Worm (Caenorhabditis elegans) whole organism, young adult: ENCODE measurements around the gene twk-32.

ENCODE experiments used
- F33H1.4 ChIP-seq: fragments of 200-800 bp; sonication (Bioruptor generic); IDR thresholded peaks from 2 replicates; pipeline ENCODE4 v1.3.6; 2022; ENCODE audit warnings: missing genetic modification reagents, missing genetic modification characterization, missing compliant biosample characterization
- F55B11.4 ChIP-seq: sonication (generic microtip); optimal IDR thresholded peaks from 2 replicates; lab custom pipeline; 2016; ENCODE audit warnings: missing compliant biosample characterization, missing genetic modification characterization, borderline replicate concordance; ENCODE audit not compliant: insufficient read depth
- F57C9.4 ChIP-seq: sonication (generic microtip); optimal IDR thresholded peaks from 2 replicates; lab custom pipeline; 2017; ENCODE audit warnings: mild to moderate bottlenecking, missing genetic modification characterization, missing compliant biosample characterization
- K12H6.12 ChIP-seq: fragments of 200-800 bp; sonication (Bioruptor generic); optimal IDR thresholded peaks from 2 replicates; lab custom pipeline; 2018; ENCODE audit warnings: mild to moderate bottlenecking, missing genetic modification characterization, missing compliant biosample characterization
- T26A5.8 ChIP-seq: sonication (generic microtip); optimal IDR thresholded peaks from 2 replicates; lab custom pipeline; 2016; ENCODE audit warnings: missing genetic modification characterization, missing compliant biosample characterization
- Y79H2A.3 ChIP-seq: fragments of 200-800 bp; sonication (Bioruptor generic); conservative IDR thresholded peaks from 2 replicates; pipeline ENCODE4 v1.3.6; 2022; ENCODE audit warnings: missing genetic modification reagents, missing genetic modification characterization, missing compliant biosample characterization
- dpl-1 ChIP-seq: fragments of 150-350 bp; optimal IDR thresholded peaks from 2 replicates; lab custom pipeline; 2014; ENCODE audit warnings: missing biosample characterization, missing genetic modification reagents, missing genetic modification characterization
- efl-1 ChIP-seq: fragments of 150-350 bp; optimal IDR thresholded peaks from 2 replicates; lab custom pipeline; 2014; ENCODE audit warnings: missing biosample characterization, missing genetic modification reagents, missing genetic modification characterization
- egl-18 ChIP-seq: fragments of 200-800 bp; sonication (Bioruptor generic); IDR thresholded peaks from 2 replicates; pipeline ENCODE4 v1.3.6; 2022; ENCODE audit warnings: missing genetic modification reagents, missing genetic modification characterization, missing compliant biosample characterization
- egl-44 ChIP-seq: fragments of 200-800 bp; sonication (Bioruptor generic); IDR thresholded peaks from 2 replicates; pipeline ENCODE4 v1.3.6; 2022; ENCODE audit warnings: missing genetic modification reagents, missing genetic modification characterization, missing compliant biosample characterization
- lsy-27 ChIP-seq: sonication (generic microtip); optimal IDR thresholded peaks from 2 replicates; lab custom pipeline; 2017; ENCODE audit warnings: missing genetic modification characterization, mild to moderate bottlenecking, missing compliant biosample characterization, antibody characterized with exemption, missing genotype, borderline replicate concordance; ENCODE audit not compliant: insufficient read depth
- nhr-27 ChIP-seq: fragments of 200-800 bp; sonication (Bioruptor generic); optimal IDR thresholded peaks from 2 replicates; lab custom pipeline; 2018; ENCODE audit warnings: mild to moderate bottlenecking, missing genetic modification characterization, moderate library complexity, missing compliant biosample characterization
- sdz-38 ChIP-seq: sonication (generic microtip); optimal IDR thresholded peaks from 2 replicates; lab custom pipeline; 2016; ENCODE audit warnings: missing genotype, missing genetic modification characterization, missing compliant biosample characterization
- ztf-6 ChIP-seq: fragments of 200-800 bp; sonication (Bioruptor generic); IDR thresholded peaks from 2 replicates; pipeline ENCODE4 v1.3.6; 2022; ENCODE audit warnings: missing genetic modification reagents, missing genetic modification characterization, missing compliant biosample characterization

DNA sequence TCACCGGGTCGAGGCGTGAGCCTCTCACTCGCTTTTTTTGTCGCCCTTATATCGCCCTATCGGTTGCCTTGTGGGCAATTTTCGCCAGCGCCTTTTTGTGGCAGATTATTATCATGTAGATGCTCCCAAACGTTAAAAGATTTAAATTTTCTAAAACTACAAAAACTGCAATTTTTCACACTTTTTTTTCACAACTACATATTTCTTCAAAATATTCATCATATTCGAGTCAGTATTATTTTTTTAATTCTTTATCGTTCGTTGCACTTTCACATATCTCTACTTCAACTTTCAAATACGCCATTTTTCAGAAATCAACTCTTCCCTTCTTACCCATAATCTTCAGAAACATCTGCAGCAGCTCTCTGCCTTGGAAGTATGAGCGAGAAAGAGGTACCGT is 16.5 kb downstream of the twk-32 start, which contains the start of gene ceh-24:
- TF ChIP-seq egl-44 (GFP tag; lab: Robert Waterston, UW) (no peak), K12H6.12 (tag; lab: Kevin White, UChicago) (no peak), nhr-27 (tag; lab: Kevin White, UChicago) (no peak), F33H1.4 (GFP tag; lab: Robert Waterston, UW) (no peak), sdz-38 (tag; lab: Kevin White, UChicago) (no peak), T26A5.8 (no peak), dpl-1 (GFP tag; lab: Kevin White, UChicago) (no peak), Y79H2A.3 (no peak), ztf-6 (no peak), egl-18 (GFP tag; lab: Robert Waterston, UW) (no peak), F55B11.4 (tag; lab: Kevin White, UChicago) (no peak), lsy-27 (no peak), F57C9.4 (tag; lab: Kevin White, UChicago) (no peak), efl-1 (GFP tag; lab: Kevin White, UChicago) (no peak)
